Fruit fly (Drosophila melanogaster) whole organism, embryonic: ENCODE results near the gene AcCoAS.
A peak's percentile ranks its signal among the peaks of the same experiment; 100 is the strongest.

Experiments used
- CG11456 ChIP-seq: fragments of 200-800 bp; sonication (Bioruptor generic); IDR thresholded peaks from 3 replicates; pipeline ENCODE4 v1.3.6; 2022; ENCODE audit warnings: missing biosample characterization, missing genetic modification characterization
- CG14710 ChIP-seq: fragments of 200-800 bp; sonication (Bioruptor generic); optimal IDR thresholded peaks from 3 replicates; lab custom pipeline; 2019; ENCODE audit warnings: missing biosample characterization, mild to moderate bottlenecking, missing genetic modification characterization, moderate library complexity
- CG1529 ChIP-seq: fragments of 200-800 bp; sonication (Bioruptor generic); optimal IDR thresholded peaks from 3 replicates; lab custom pipeline; 2018; ENCODE audit warnings: missing biosample characterization, missing genetic modification characterization
- CG15514 ChIP-seq: fragments of 200-800 bp; sonication (Bioruptor generic); optimal IDR thresholded peaks from 3 replicates; lab custom pipeline; 2017; ENCODE audit warnings: missing biosample characterization, missing genetic modification characterization, mild to moderate bottlenecking, moderate library complexity, missing genetic modification reagents
- CG18764 ChIP-seq: fragments of 200-800 bp; sonication (Bioruptor generic); optimal IDR thresholded peaks from 3 replicates; lab custom pipeline; 2016; ENCODE audit warnings: missing biosample characterization, missing genetic modification characterization
- CG2199 ChIP-seq: fragments of 200-800 bp; sonication (Bioruptor generic); IDR thresholded peaks from 3 replicates; pipeline ENCODE4 v1.3.6; 2022; ENCODE audit warnings: missing biosample characterization, missing genetic modification characterization
- CG34376 ChIP-seq: fragments of 200-800 bp; sonication (Bioruptor generic); optimal IDR thresholded peaks from 2 replicates; lab custom pipeline; 2018; ENCODE audit warnings: missing biosample characterization, mild to moderate bottlenecking, missing genetic modification characterization
- CG8388 ChIP-seq: fragments of 200-800 bp; sonication (Bioruptor generic); optimal IDR thresholded peaks from 2 replicates; lab custom pipeline; 2019; ENCODE audit warnings: missing biosample characterization, mild to moderate bottlenecking, missing genetic modification characterization, moderate library complexity
- Deaf1 ChIP-seq: fragments of 200-800 bp; optimal IDR thresholded peaks from 3 replicates; lab custom pipeline; 2019; ENCODE audit warnings: missing biosample characterization, mild to moderate bottlenecking, missing genetic modification characterization, moderate library complexity
- Ets65A ChIP-seq: fragments of 200-800 bp; sonication (Bioruptor generic); peaks from one replicate; lab custom pipeline; 2016; ENCODE audit warnings: missing biosample characterization, missing genetic modification characterization
- GATAe ChIP-seq: fragments of 200-800 bp; sonication (Bioruptor generic); conservative IDR thresholded peaks from 2 replicates; pipeline ENCODE4 v1.3.6; 2022; ENCODE audit warnings: missing biosample characterization, missing genetic modification characterization
- Jarid2 ChIP-seq: fragments of 200-800 bp; sonication (Bioruptor generic); optimal IDR thresholded peaks from 3 replicates; lab custom pipeline; 2017; ENCODE audit warnings: mild to moderate bottlenecking, missing biosample characterization, missing genetic modification reagents, missing genetic modification characterization
- Lim3 ChIP-seq: fragments of 200-800 bp; sonication (Bioruptor generic); IDR thresholded peaks from 2 replicates; pipeline ENCODE4 v1.3.6; 2022; ENCODE audit warnings: missing biosample characterization, missing genetic modification characterization
- Med ChIP-seq: fragments of 200-800 bp; sonication (Bioruptor generic); peaks from one replicate; lab custom pipeline; 2016; ENCODE audit warnings: missing biosample characterization, missing genetic modification characterization, mild to moderate bottlenecking, inconsistent platforms, moderate library complexity
- Pdp1 ChIP-seq, 2 experiments: fragments of 200-800 bp; sonication (Bioruptor generic); optimal IDR thresholded peaks; 3 replicates each; lab custom pipeline; 2016; ENCODE audit warnings: missing biosample characterization in 2 of 2, missing genetic modification characterization in 2 of 2, mild to moderate bottlenecking in 1 of 2, moderate library complexity in 1 of 2
- Rfx ChIP-seq: fragments of 200-800 bp; sonication (Bioruptor generic); IDR thresholded peaks from 2 replicates; pipeline ENCODE4 v1.3.6; 2022; ENCODE audit warnings: missing biosample characterization, missing genetic modification characterization
- amos ChIP-seq: fragments of 200-800 bp; sonication (Bioruptor generic); IDR thresholded peaks from 2 replicates; pipeline ENCODE4 v1.3.6; 2022; ENCODE audit warnings: missing biosample characterization, missing genetic modification characterization; ENCODE audit not compliant: partially characterized antibody
- ara ChIP-seq: fragments of 200-800 bp; sonication (Bioruptor generic); IDR thresholded peaks from 2 replicates; pipeline ENCODE4 v1.3.6; 2022; ENCODE audit warnings: missing biosample characterization, missing genetic modification characterization
- chinmo ChIP-seq: fragments of 200-800 bp; sonication (Bioruptor generic); IDR thresholded peaks from 4 replicates; pipeline ENCODE4 v1.3.6; 2022; ENCODE audit warnings: missing biosample characterization, missing genetic modification characterization; ENCODE audit not compliant: partially characterized antibody
- ci ChIP-seq: fragments of 200-800 bp; sonication (Bioruptor generic); IDR thresholded peaks from 3 replicates; pipeline ENCODE4 v1.3.6; 2022; ENCODE audit warnings: missing biosample characterization, missing genetic modification characterization
- da ChIP-seq: fragments of 200-800 bp; sonication (Bioruptor generic); optimal IDR thresholded peaks from 2 replicates; lab custom pipeline; 2016; ENCODE audit warnings: missing biosample characterization, missing genetic modification characterization
- dati ChIP-seq: fragments of 200-800 bp; sonication (Bioruptor generic); IDR thresholded peaks from 2 replicates; pipeline ENCODE4 v1.3.6; 2022; ENCODE audit warnings: missing biosample characterization, missing genetic modification characterization
- dimm ChIP-seq: fragments of 200-800 bp; sonication (Bioruptor generic); IDR thresholded peaks from 2 replicates; pipeline ENCODE4 v1.3.6; 2022; ENCODE audit warnings: missing biosample characterization, missing genetic modification characterization
- dpn ChIP-seq, 2 experiments: fragments of 200-800 bp; sonication (Bioruptor generic); optimal IDR thresholded peaks; 3 replicates each; lab custom pipeline; 2016; ENCODE audit warnings: missing biosample characterization in 2 of 2, missing genetic modification characterization in 2 of 2
- emc ChIP-seq: fragments of 200-800 bp; sonication (Bioruptor generic); optimal IDR thresholded peaks from 2 replicates; lab custom pipeline; 2016; ENCODE audit warnings: missing biosample characterization, missing genetic modification characterization
- exex ChIP-seq: fragments of 200-800 bp; sonication (Bioruptor generic); optimal IDR thresholded peaks from 4 replicates; lab custom pipeline; 2018; ENCODE audit warnings: missing biosample characterization, mild to moderate bottlenecking, missing genetic modification characterization, moderate library complexity
- fru ChIP-seq: fragments of >200 bp; optimal IDR thresholded peaks from 2 replicates; lab custom pipeline; 2017
- gcm2 ChIP-seq: fragments of 200-800 bp; sonication (Bioruptor generic); optimal IDR thresholded peaks from 2 replicates; lab custom pipeline; 2016; ENCODE audit warnings: missing biosample characterization, missing genetic modification characterization
- grn ChIP-seq: fragments of 200-800 bp; sonication (Bioruptor generic); optimal IDR thresholded peaks from 3 replicates; lab custom pipeline; 2017; ENCODE audit warnings: missing biosample characterization, missing genetic modification characterization
- her ChIP-seq: fragments of 200-800 bp; sonication (Bioruptor generic); optimal IDR thresholded peaks from 2 replicates; lab custom pipeline; 2016; ENCODE audit warnings: missing biosample characterization, missing genetic modification characterization
- hkb ChIP-seq, 2 experiments: fragments of 200-800 bp in 1 of 2; fragments of >200 bp in 1 of 2; sonication (Bioruptor generic) in 1 of 2; IDR thresholded peaks in 1 of 2; optimal IDR thresholded peaks in 1 of 2; 2 replicates each; pipeline versions ENCODE4 v1.3.6 to Lab custom; 2017 to 2022; ENCODE audit warnings: missing biosample characterization in 1 of 2, missing genetic modification characterization in 1 of 2
- kni ChIP-seq: fragments of 200-800 bp; sonication (Bioruptor generic); optimal IDR thresholded peaks from 3 replicates; lab custom pipeline; 2017; ENCODE audit warnings: mild to moderate bottlenecking, missing biosample characterization, missing genetic modification reagents, missing genetic modification characterization
- mirr ChIP-seq: fragments of 200-800 bp; sonication (Bioruptor generic); optimal IDR thresholded peaks from 3 replicates; lab custom pipeline; 2018; ENCODE audit warnings: missing biosample characterization, mild to moderate bottlenecking, missing genetic modification characterization
- onecut ChIP-seq: fragments of 200-800 bp; sonication (Bioruptor generic); IDR thresholded peaks from 2 replicates; pipeline ENCODE4 v1.3.6; 2022; ENCODE audit warnings: missing biosample characterization, missing genetic modification characterization
- pfk ChIP-seq: fragments of 200-800 bp; sonication (Bioruptor generic); optimal IDR thresholded peaks from 2 replicates; lab custom pipeline; 2018; ENCODE audit warnings: missing biosample characterization, mild to moderate bottlenecking, missing genetic modification characterization, moderate library complexity
- scrt ChIP-seq: fragments of 200-800 bp; sonication (Bioruptor generic); optimal IDR thresholded peaks from 2 replicates; lab custom pipeline; 2018; ENCODE audit warnings: missing biosample characterization, mild to moderate bottlenecking, missing genetic modification characterization, moderate library complexity
- sd ChIP-seq: fragments of 200-800 bp; sonication (Bioruptor generic); optimal IDR thresholded peaks from 3 replicates; lab custom pipeline; 2018; ENCODE audit warnings: missing biosample characterization, mild to moderate bottlenecking, missing genetic modification characterization, moderate library complexity
- slbo ChIP-seq: fragments of 200-800 bp; sonication (Bioruptor generic); IDR thresholded peaks from 2 replicates; pipeline ENCODE4 v1.3.6; 2022; ENCODE audit warnings: missing biosample characterization, missing genetic modification characterization
- slou ChIP-seq: fragments of 200-800 bp; sonication (Bioruptor generic); optimal IDR thresholded peaks from 3 replicates; lab custom pipeline; 2016; ENCODE audit warnings: missing biosample characterization, missing genetic modification characterization
- so ChIP-seq: fragments of 200-800 bp; sonication (Bioruptor generic); IDR thresholded peaks from 3 replicates; pipeline ENCODE4 v1.3.6; 2022; ENCODE audit warnings: missing biosample characterization, missing genetic modification characterization
- sug ChIP-seq: fragments of 200-800 bp; optimal IDR thresholded peaks from 2 replicates; lab custom pipeline; 2019; ENCODE audit warnings: missing biosample characterization, mild to moderate bottlenecking, missing genetic modification characterization, moderate library complexity
- unc-4 ChIP-seq: fragments of 200-800 bp; sonication (Bioruptor generic); IDR thresholded peaks from 2 replicates; pipeline ENCODE4 v1.3.6; 2022; ENCODE audit warnings: missing biosample characterization, missing genetic modification characterization; ENCODE audit not compliant: partially characterized antibody
- zen ChIP-seq: fragments of 200-800 bp; sonication (Bioruptor generic); optimal IDR thresholded peaks from 3 replicates; lab custom pipeline; 2018; ENCODE audit warnings: missing biosample characterization, mild to moderate bottlenecking, missing genetic modification characterization, moderate library complexity
- zfh1 ChIP-seq: fragments of 200-800 bp; sonication (Bioruptor generic); IDR thresholded peaks from 3 replicates; pipeline ENCODE4 v1.3.6; 2022; ENCODE audit warnings: missing biosample characterization, missing genetic modification characterization
- zfh2 ChIP-seq: fragments of 200-800 bp; sonication (Bioruptor generic); optimal IDR thresholded peaks from 2 replicates; lab custom pipeline; 2016; ENCODE audit warnings: missing biosample characterization, missing genetic modification characterization

AcCoAS gene

dm6 chr3L:21284720-21285638 lies 4.9 kb upstream of the AcCoAS start:
- TF ChIP-seq CG8388 (GFP tag; lab: Kevin White, UChicago), result peak; percentile 98
- TF ChIP-seq pfk, result peak; percentile 6
- TF ChIP-seq Lim3 (GFP tag; lab: Robert Waterston, UW), result no peak
- TF ChIP-seq hkb (optimal IDR thresholded peaks at IDR 0.05; lab: Kevin White, UChicago), result no peak
- TF ChIP-seq hkb (GFP tag; IDR thresholded peaks at IDR 0.05; lab: Robert Waterston, UW), result 0 out of 2 replicates have a peak, but pooled peaks have one; percentile 7
- 0 out of 2 replicates have a peak, but pooled peaks have one; percentile 2 for TF ChIP-seq dati (GFP tag; lab: Robert Waterston, UW)
- TF ChIP-seq ara (GFP tag; lab: Robert Waterston, UW), result 0 out of 2 replicates have a peak, but pooled peaks have one; percentile 31
- TF ChIP-seq grn, result peak; percentile 75
- peak; percentile 34 for TF ChIP-seq Jarid2 (GFP tag; lab: Kevin White, UChicago)
- TF ChIP-seq GATAe, result peak; percentile 85
- TF ChIP-seq CG34376 (GFP tag; lab: Kevin White, UChicago), result peak; percentile 97
- TF ChIP-seq her (GFP tag; lab: Kevin White, UChicago), result no peak
- no peak for TF ChIP-seq fru (lab: Kevin White, UChicago)
- TF ChIP-seq chinmo (GFP tag; lab: Robert Waterston, UW), result 0 out of 4 replicates have a peak, but pooled peaks have one; percentile 19
- TF ChIP-seq Med, result peak; percentile 56
- TF ChIP-seq Deaf1, result peak; percentile 73
- TF ChIP-seq CG11456 (GFP tag; lab: Robert Waterston, UW), result 0 out of 3 replicates have a peak, but pooled peaks have one; percentile 17
- TF ChIP-seq Rfx, result 0 out of 2 replicates have a peak, but pooled peaks have one; percentile 34
- 0 out of 2 replicates have a peak, but pooled peaks have one; percentile 26 for TF ChIP-seq slbo (GFP tag; lab: Robert Waterston, UW)
- 0 out of 3 replicates have a peak, but pooled peaks have one; percentile 16 for TF ChIP-seq ci (GFP tag; lab: Robert Waterston, UW)
- TF ChIP-seq Ets65A, result peak; percentile 68
- TF ChIP-seq onecut (GFP tag; lab: Robert Waterston, UW), result peak; percentile 12; the same call in 1 of the 2 replicates
- TF ChIP-seq exex, result peak; percentile 97
- TF ChIP-seq CG2199, result 0 out of 3 replicates have a peak, but pooled peaks have one; percentile 10
- no peak for TF ChIP-seq dimm
- TF ChIP-seq scrt (GFP tag; lab: Kevin White, UChicago), result no peak
- peak; percentile 20; the same call in 1 of the 2 replicates for TF ChIP-seq amos (GFP tag; lab: Robert Waterston, UW)
- peak; percentile 96 for TF ChIP-seq mirr (GFP tag; lab: Kevin White, UChicago)
- TF ChIP-seq emc, result no peak

dm6 chr3L:21283795-21284194 lies 3.8 kb upstream of the AcCoAS start:
- TF ChIP-seq exex (peak; percentile 33), Pdp1 (GFP tag; optimal IDR thresholded peaks at IDR 0.05; lab: Kevin White, UChicago) (peak in 1 of 2 experiments; percentile 95), pfk (no peak), kni (GFP tag; lab: Kevin White, UChicago) (no peak), zen (tag; lab: Kevin White, UChicago) (peak; percentile 10), Ets65A (peak; percentile 38), da (GFP tag; lab: Kevin White, UChicago) (no peak)
- TF ChIP-seq, all 482 proteins: peak for 4

DNA sequence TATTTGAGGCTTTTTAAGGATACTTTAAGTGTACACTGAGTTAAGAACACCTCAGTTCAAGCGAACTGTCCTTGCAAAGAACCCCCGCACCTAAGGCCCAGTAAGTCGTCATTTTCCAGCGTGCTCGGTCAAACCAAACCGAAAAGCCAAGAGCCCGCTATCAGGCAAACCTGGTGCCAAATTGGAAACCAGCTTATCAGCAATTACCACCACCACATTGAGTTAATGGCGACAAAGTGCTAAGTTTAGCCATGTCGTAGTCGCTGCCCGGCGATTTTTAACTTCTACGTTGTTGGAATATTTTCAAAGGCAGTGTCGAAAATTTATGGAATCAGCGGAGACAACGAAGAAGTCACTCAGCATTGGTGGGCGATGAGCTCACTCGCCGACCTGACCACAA lies 2.7 kb upstream of the AcCoAS start:
- TF ChIP-seq CG15514 (GFP tag; lab: Kevin White, UChicago) (no peak), CG18764 (GFP tag; lab: Kevin White, UChicago) (no peak), chinmo (GFP tag; lab: Robert Waterston, UW) (no peak), so (no peak), scrt (GFP tag; lab: Kevin White, UChicago) (no peak), exex (peak; percentile 93), gcm2 (GFP tag; lab: Kevin White, UChicago) (no peak), dpn (GFP tag; optimal IDR thresholded peaks at IDR 0.05; lab: Kevin White, UChicago) (no peak), zfh2 (GFP tag; lab: Kevin White, UChicago) (no peak), slbo (GFP tag; lab: Robert Waterston, UW) (0 out of 2 replicates have a peak, but pooled peaks have one; percentile 5), unc-4 (GFP tag; lab: Robert Waterston, UW) (no peak), CG14710 (tag; lab: Kevin White, UChicago) (no peak), sug (tag; lab: Kevin White, UChicago) (peak; percentile 72), mirr (GFP tag; lab: Kevin White, UChicago) (peak; percentile 74), CG1529 (no peak), zfh1 (no peak), sd (tag; lab: Kevin White, UChicago) (peak; percentile 55), slou (no peak)
